Worm (Caenorhabditis elegans) whole organism, midembryonic: ENCODE results near the gene sre-13.

Experiments used
- T22C8.4 ChIP-seq: fragments of 200-800 bp; sonication (Bioruptor generic); IDR thresholded peaks from 2 replicates; pipeline ENCODE4 v1.3.6; 2022; ENCODE audit warnings: missing genetic modification characterization, missing compliant biosample characterization
- cog-1 ChIP-seq: sonication (generic microtip); optimal IDR thresholded peaks from 2 replicates; lab custom pipeline; 2016; ENCODE audit warnings: missing genetic modification characterization, missing compliant biosample characterization
- flt-1 ChIP-seq: fragments of 200-800 bp; sonication (Bioruptor generic); IDR thresholded peaks from 2 replicates; pipeline ENCODE4 v1.3.6; 2022; ENCODE audit warnings: missing genetic modification characterization, missing compliant biosample characterization
- klf-2 ChIP-seq: fragments of 200-800 bp; sonication (Bioruptor generic); conservative IDR thresholded peaks from 2 replicates; pipeline ENCODE4 v1.3.6; 2022; ENCODE audit warnings: missing genetic modification reagents, missing genetic modification characterization, missing compliant biosample characterization
- tab-1 ChIP-seq: fragments of 200-800 bp; sonication (Bioruptor generic); IDR thresholded peaks from 2 replicates; pipeline ENCODE4 v1.3.6; 2022; ENCODE audit warnings: missing genetic modification characterization, missing compliant biosample characterization
- ztf-29 ChIP-seq: fragments of 200-800 bp; sonication (Bioruptor generic); IDR thresholded peaks from 2 replicates; pipeline ENCODE4 v1.3.6; 2022; ENCODE audit warnings: missing genetic modification reagents, missing genetic modification characterization, missing compliant biosample characterization

- TF ChIP-seq cog-1 (tag; lab: Kevin White, UChicago) (no peak), ztf-29 (no peak), tab-1 (GFP tag; lab: Robert Waterston, UW) (no peak), klf-2 (GFP tag; lab: Robert Waterston, UW) (no peak), flt-1 (GFP tag; lab: Robert Waterston, UW) (no peak), T22C8.4 (GFP tag; lab: Robert Waterston, UW) (no peak)
Observed at ce11 chrII:14611307-14611706, 25.3 kb downstream of the sre-13 start.
